Fruit fly (Drosophila melanogaster): ENCODE data around the gene CG32486.

CG32486 gene

dm6 chr3L:3080084-3080994 is 9.7 kb upstream of the CG32486 start (continued):
- TF ChIP-seq Bgb (GFP tag; IDR thresholded peaks at IDR 0.05; ENCODE audit: partially characterized antibody) (no peak), CG6689 (GFP tag; IDR thresholded peaks at IDR 0.05) (peak; percentile 43), sug (tag; optimal IDR thresholded peaks at IDR 0.05) (peak; percentile 92), CG14014 (GFP tag; IDR thresholded peaks at IDR 0.05) (0 out of 2 replicates have a peak, but pooled peaks have one; percentile 45), CG17802 (tag; optimal IDR thresholded peaks at IDR 0.05) (peak; percentile 26), CG6254 (GFP tag; optimal IDR thresholded peaks at IDR 0.05) (no peak), CG2875 (GFP tag; optimal IDR thresholded peaks at IDR 0.05) (peak; percentile 32), sd (tag; optimal IDR thresholded peaks at IDR 0.05) (peak; percentile 67), Max (GFP tag; optimal IDR thresholded peaks at IDR 0.05) (peak; percentile 12), Hr39 (optimal IDR thresholded peaks at IDR 0.05) (no peak), Lim3 (GFP tag; IDR thresholded peaks at IDR 0.05) (no peak), Fer1 (GFP tag; optimal IDR thresholded peaks at IDR 0.05) (peak; percentile 32), fd3F (GFP tag; optimal IDR thresholded peaks at IDR 0.05) (no peak), ATbp (GFP tag; optimal IDR thresholded peaks at IDR 0.05) (peak; percentile 32), CG8944 (GFP tag; optimal IDR thresholded peaks at IDR 0.05) (no peak), CG6791 (GFP tag; IDR thresholded peaks at IDR 0.05; ENCODE audit: partially characterized antibody) (0 out of 3 replicates have a peak, but pooled peaks have one; percentile 24), Meics (GFP tag; optimal IDR thresholded peaks at IDR 0.05) (peak; percentile 6), pan (optimal IDR thresholded peaks at IDR 0.05) (no peak), pan (GFP tag; optimal IDR thresholded peaks at IDR 0.05 in 1 of 2, IDR thresholded peaks at IDR 0.05 in 1 of 2) (peak in 1 of 2 experiments; percentile 75), exex (tag; optimal IDR thresholded peaks at IDR 0.05) (peak; percentile 95), CG17186 (GFP tag; optimal IDR thresholded peaks at IDR 0.05) (peak; percentile 20), bcd (GFP tag; optimal IDR thresholded peaks at IDR 0.05) (peak; percentile 9), fd64A (GFP tag; optimal IDR thresholded peaks at IDR 0.05) (peak; percentile 54), crol (GFP tag; IDR thresholded peaks at IDR 0.05) (peak; percentile 77), CG34422 (GFP tag; IDR thresholded peaks at IDR 0.05) (0 out of 3 replicates have a peak, but pooled peaks have one; percentile 43), NFAT (GFP tag; IDR thresholded peaks at IDR 0.05) (0 out of 2 replicates have a peak, but pooled peaks have one; percentile 19), CG18619 (GFP tag; optimal IDR thresholded peaks at IDR 0.05) (no peak), Hand (GFP tag; optimal IDR thresholded peaks at IDR 0.05) (no peak), Oli (tag; optimal IDR thresholded peaks at IDR 0.05) (peak; percentile 33), dysf (GFP tag; IDR thresholded peaks at IDR 0.05) (peak; percentile 67), stc (GFP tag; IDR thresholded peaks at IDR 0.05) (peak; percentile 53), NfI (GFP tag; optimal IDR thresholded peaks at IDR 0.05) (no peak), gro (GFP tag; optimal IDR thresholded peaks at IDR 0.05) (peak; percentile 32), CG16779 (GFP tag; IDR thresholded peaks at IDR 0.05) (no peak), CG3407 (GFP tag; optimal IDR thresholded peaks at IDR 0.05) (peak; percentile 51), BtbVII (GFP tag; optimal IDR thresholded peaks at IDR 0.05) (peak; percentile 34), CG1024 (GFP tag; IDR thresholded peaks at IDR 0.05) (no peak), lab (GFP tag; optimal IDR thresholded peaks at IDR 0.05) (peak; percentile 64), Nf-YC (tag; optimal IDR thresholded peaks at IDR 0.05) (peak; percentile 62), cwo (GFP tag; optimal IDR thresholded peaks at IDR 0.05) (peak; percentile 75), prd (optimal IDR thresholded peaks at IDR 0.05) (no peak), prd (GFP tag; IDR thresholded peaks at IDR 0.05) (peak; percentile 46; the same call in 2 of the 3 replicates), hth (optimal IDR thresholded peaks at IDR 0.05) (no peak), CG14667 (GFP tag; IDR thresholded peaks at IDR 0.05) (peak; percentile 7; the same call in 1 of the 2 replicates), en (GFP tag; optimal IDR thresholded peaks at IDR 0.05) (peak; percentile 13), nerfin-2 (GFP tag; IDR thresholded peaks at IDR 0.05; ENCODE audit: partially characterized antibody) (no peak), Dbx (GFP tag; IDR thresholded peaks at IDR 0.05) (peak; percentile 27; the same call in 1 of the 3 replicates), Ssrp (tag; optimal IDR thresholded peaks at IDR 0.05) (peak; percentile 20)

All from whole organism, embryonic.